Worm (Caenorhabditis elegans) whole organism, L4 larva: ENCODE data around the gene T06E6.1.

Experiments
- ZK546.5 ChIP-seq, 2 experiments: sonication (generic microtip); optimal IDR thresholded peaks; 2 replicates each; lab custom pipeline; 2017; ENCODE audit warnings: missing biosample characterization in 2 of 2, missing genetic modification characterization in 2 of 2
- aly-2 ChIP-seq: sonication (generic microtip); optimal IDR thresholded peaks from 2 replicates; lab custom pipeline; 2018; ENCODE audit warnings: missing biosample characterization, missing genetic modification characterization
- fos-1 ChIP-seq: fragments of 150-350 bp; optimal IDR thresholded peaks from 2 replicates; lab custom pipeline; 2014; ENCODE audit warnings: missing biosample characterization, missing genetic modification characterization
- mdl-1 ChIP-seq, 2 experiments: fragments of 150-350 bp in 1 of 2; sonication (generic microtip) in 1 of 2; optimal IDR thresholded peaks; 2 replicates each; lab custom pipeline; 2014 to 2017; ENCODE audit warnings: missing biosample characterization in 2 of 2, missing genetic modification characterization in 2 of 2
- mdt-29 ChIP-seq: fragments of 200-800 bp; sonication (Bioruptor generic); IDR thresholded peaks from 2 replicates; pipeline ENCODE4 v1.3.6; 2022; ENCODE audit warnings: missing genetic modification reagents, missing genetic modification characterization, missing compliant biosample characterization
- nhr-11 ChIP-seq: fragments of 150-350 bp; optimal IDR thresholded peaks from 2 replicates; lab custom pipeline; 2014; ENCODE audit warnings: missing biosample characterization, missing genetic modification characterization
- nhr-76 ChIP-seq: fragments of 150-350 bp; optimal IDR thresholded peaks from 2 replicates; lab custom pipeline; 2014; ENCODE audit warnings: missing biosample characterization, missing genetic modification characterization
- nhr-77 ChIP-seq: fragments of 150-350 bp; optimal IDR thresholded peaks from 2 replicates; lab custom pipeline; 2014; ENCODE audit warnings: missing biosample characterization, missing genetic modification characterization
- zfp-3 ChIP-seq: fragments of 200-800 bp; sonication (Bioruptor generic); conservative IDR thresholded peaks from 2 replicates; pipeline ENCODE4 v1.3.6; 2022; ENCODE audit warnings: missing genetic modification reagents, missing genetic modification characterization, missing compliant biosample characterization
- ztf-11 ChIP-seq: fragments of 150-350 bp; optimal IDR thresholded peaks from 2 replicates; lab custom pipeline; 2014; ENCODE audit warnings: missing biosample characterization, missing genetic modification characterization

Gene T06E6.1

ce11 chrV:15344481-15344880, 50.3 kb downstream of the T06E6.1 start, which contains the start of gene wrt-8:
TSS of gene wrt-8 (minus strand) at chrV:15344581.
- TF ChIP-seq nhr-11: no peak
- TF ChIP-seq ZK546.5 (tag; optimal IDR thresholded peaks at IDR 0.05; lab: Kevin White, UChicago): no peak
- TF ChIP-seq zfp-3 (GFP tag; lab: Robert Waterston, UW): no peak
- TF ChIP-seq mdt-29: no peak
- no peak for TF ChIP-seq mdl-1 (tag; optimal IDR thresholded peaks at IDR 0.05; lab: Kevin White, UChicago)
- TF ChIP-seq aly-2 (tag; lab: Kevin White, UChicago): no peak
- TF ChIP-seq fos-1 (tag; lab: Kevin White, UChicago): no peak
- TF ChIP-seq ztf-11 (tag; lab: Kevin White, UChicago): no peak
- no peak for TF ChIP-seq nhr-77 (tag; lab: Kevin White, UChicago)
- no peak for TF ChIP-seq nhr-76 (tag; lab: Kevin White, UChicago)
